Fruit fly (Drosophila melanogaster): ENCODE results near the gene CG14309.

- TF ChIP-seq insv (optimal IDR thresholded peaks at IDR 0.05) (no peak), h (optimal IDR thresholded peaks at IDR 0.05) (no peak), psq (optimal IDR thresholded peaks at IDR 0.05) (no peak), Sin3A (optimal IDR thresholded peaks at IDR 0.05) (no peak)
These were observed 14.3 kb upstream of the CG14309 start, which contains the start of gene Vha100-2 for dm6 chr3R:18398954-18399697.
